Worm (Caenorhabditis elegans) whole organism, L2 larva: Measurements from ENCODE around the gene W01H2.2.
A peak's percentile ranks its signal among the peaks of the same experiment; 100 is the strongest.

Experiments used
- C34F6.9 ChIP-seq: fragments of 150-350 bp; optimal IDR thresholded peaks from 2 replicates; lab custom pipeline; 2014; ENCODE audit warnings: missing biosample characterization, missing genetic modification characterization
- F13H6.1 ChIP-seq: sonication (generic microtip); optimal IDR thresholded peaks from 2 replicates; lab custom pipeline; 2016; ENCODE audit warnings: missing genetic modification characterization, missing compliant biosample characterization
- R02D3.7 ChIP-seq: fragments of 150-350 bp; optimal IDR thresholded peaks from 2 replicates; lab custom pipeline; 2014; ENCODE audit warnings: missing biosample characterization, missing genetic modification characterization
- Y55F3AM.14 ChIP-seq: fragments of 200-800 bp; sonication (Bioruptor generic); optimal IDR thresholded peaks from 2 replicates; lab custom pipeline; 2018; ENCODE audit warnings: mild to moderate bottlenecking, missing genetic modification characterization, missing compliant biosample characterization
- ZK546.5 ChIP-seq: sonication (generic microtip); optimal IDR thresholded peaks from 2 replicates; lab custom pipeline; 2017; ENCODE audit warnings: missing biosample characterization, missing genetic modification characterization
- aly-2 ChIP-seq: fragments of 150-350 bp; optimal IDR thresholded peaks from 2 replicates; lab custom pipeline; 2014; ENCODE audit warnings: missing biosample characterization, missing genetic modification characterization
- ama-1 ChIP-seq: fragments of 150-350 bp; optimal IDR thresholded peaks from 2 replicates; lab custom pipeline; 2018; ENCODE audit warnings: inconsistent platforms
- blmp-1 ChIP-seq: sonication (generic microtip); optimal IDR thresholded peaks from 2 replicates; lab custom pipeline; 2017; ENCODE audit warnings: missing genetic modification characterization, mild to moderate bottlenecking, missing compliant biosample characterization, antibody characterized with exemption, moderate library complexity; ENCODE audit not compliant: insufficient read depth
- ceh-16 ChIP-seq: fragments of 150-350 bp; optimal IDR thresholded peaks from 2 replicates; lab custom pipeline; 2014; ENCODE audit warnings: missing biosample characterization, missing genetic modification characterization
- ceh-82 ChIP-seq: fragments of 150-350 bp; optimal IDR thresholded peaks from 2 replicates; lab custom pipeline; 2014; ENCODE audit warnings: missing biosample characterization, missing genetic modification characterization
- crh-2 ChIP-seq: sonication (generic microtip); optimal IDR thresholded peaks from 2 replicates; lab custom pipeline; 2017; ENCODE audit warnings: missing biosample characterization, missing genetic modification characterization
- dmd-4 ChIP-seq: sonication (generic microtip); optimal IDR thresholded peaks from 2 replicates; lab custom pipeline; 2017; ENCODE audit warnings: missing biosample characterization, missing genetic modification characterization
- elt-1 ChIP-seq: fragments of 150-350 bp; optimal IDR thresholded peaks from 2 replicates; lab custom pipeline; 2014; ENCODE audit warnings: missing biosample characterization, missing genetic modification characterization
- elt-3 ChIP-seq: sonication (generic microtip); optimal IDR thresholded peaks from 2 replicates; lab custom pipeline; 2017; ENCODE audit warnings: missing biosample characterization, missing genetic modification characterization
- fos-1 ChIP-seq: fragments of 150-350 bp; optimal IDR thresholded peaks from 2 replicates; lab custom pipeline; 2014; ENCODE audit warnings: missing biosample characterization, missing genetic modification characterization
- lin-13 ChIP-seq: fragments of 150-350 bp; optimal IDR thresholded peaks from 2 replicates; lab custom pipeline; 2014; ENCODE audit warnings: missing biosample characterization, missing genetic modification reagents, missing genetic modification characterization
- lin-39 ChIP-seq: fragments of 150-350 bp; optimal IDR thresholded peaks from 2 replicates; lab custom pipeline; 2014; ENCODE audit warnings: missing biosample characterization, missing genetic modification reagents, missing genetic modification characterization
- lsy-2 ChIP-seq, 2 experiments: fragments of 150-350 bp in 1 of 2; sonication (generic microtip) in 1 of 2; optimal IDR thresholded peaks; 2 replicates each; lab custom pipeline; 2014 to 2017; ENCODE audit warnings: missing biosample characterization in 2 of 2, missing genetic modification characterization in 2 of 2
- mbf-1 ChIP-seq: sonication (generic microtip); optimal IDR thresholded peaks from 2 replicates; lab custom pipeline; 2017; ENCODE audit warnings: missing biosample characterization, missing genetic modification characterization
- mdl-1 ChIP-seq, 2 experiments: fragments of 150-350 bp in 1 of 2; sonication (generic microtip) in 1 of 2; optimal IDR thresholded peaks; 2 replicates each; lab custom pipeline; 2017; ENCODE audit warnings: missing biosample characterization in 2 of 2, missing genetic modification characterization in 2 of 2
- nhr-10 ChIP-seq: sonication (generic microtip); optimal IDR thresholded peaks from 2 replicates; lab custom pipeline; 2017; ENCODE audit warnings: missing biosample characterization, missing genetic modification characterization
- nhr-129 ChIP-seq: fragments of 150-350 bp; optimal IDR thresholded peaks from 2 replicates; lab custom pipeline; 2014; ENCODE audit warnings: missing biosample characterization, missing genetic modification characterization
- nhr-23 ChIP-seq: fragments of 150-350 bp; optimal IDR thresholded peaks from 2 replicates; lab custom pipeline; 2014; ENCODE audit warnings: missing biosample characterization, missing genetic modification reagents, missing genetic modification characterization
- nhr-25 ChIP-seq: fragments of 150-350 bp; sonication (generic microtip); optimal IDR thresholded peaks from 3 replicates; lab custom pipeline; 2014; ENCODE audit warnings: missing biosample characterization, missing genetic modification characterization
- nhr-6 ChIP-seq: fragments of 150-350 bp; optimal IDR thresholded peaks from 2 replicates; lab custom pipeline; 2014; ENCODE audit warnings: missing biosample characterization, missing genetic modification characterization
- nhr-77 ChIP-seq: fragments of 150-350 bp; optimal IDR thresholded peaks from 2 replicates; lab custom pipeline; 2014; ENCODE audit warnings: missing biosample characterization, missing genetic modification characterization
- sem-4 ChIP-seq: fragments of 150-350 bp; optimal IDR thresholded peaks from 2 replicates; lab custom pipeline; 2014; ENCODE audit warnings: missing biosample characterization, missing genetic modification reagents, missing genetic modification characterization
- skn-1 ChIP-seq: sonication (generic microtip); optimal IDR thresholded peaks from 2 replicates; lab custom pipeline; 2017; ENCODE audit warnings: missing biosample characterization, missing genetic modification characterization
- sma-3 ChIP-seq: sonication (generic microtip); optimal IDR thresholded peaks from 2 replicates; lab custom pipeline; 2016; ENCODE audit warnings: missing genetic modification reagents, missing genetic modification characterization, missing compliant biosample characterization
- sma-9 ChIP-seq, 2 experiments: fragments of 150-350 bp in 1 of 2; sonication (generic microtip) in 1 of 2; optimal IDR thresholded peaks; 2 replicates each; lab custom pipeline; 2014 to 2016; ENCODE audit warnings: missing genetic modification characterization in 2 of 2, mild to moderate bottlenecking in 1 of 2, missing biosample characterization in 1 of 2, missing compliant biosample characterization in 1 of 2, missing genetic modification reagents in 1 of 2, moderate library complexity in 1 of 2
- snpc-4 ChIP-seq: fragments of 150-350 bp; optimal IDR thresholded peaks from 2 replicates; lab custom pipeline; 2014; ENCODE audit warnings: missing biosample characterization, missing genetic modification characterization
- unc-55 ChIP-seq: fragments of 150-350 bp; sonication (generic microtip); optimal IDR thresholded peaks from 3 replicates; lab custom pipeline; 2014; ENCODE audit warnings: missing biosample characterization, missing genetic modification reagents, missing genetic modification characterization
- zag-1 ChIP-seq: fragments of 150-350 bp; optimal IDR thresholded peaks from 2 replicates; lab custom pipeline; 2014; ENCODE audit warnings: missing biosample characterization, missing genetic modification characterization
- ztf-1 ChIP-seq: fragments of 200-800 bp; sonication (Bioruptor generic); conservative IDR thresholded peaks from 2 replicates; pipeline ENCODE4 v1.3.6; 2022; ENCODE audit warnings: missing genetic modification characterization, missing compliant biosample characterization
- ztf-11 ChIP-seq: sonication (generic microtip); optimal IDR thresholded peaks from 2 replicates; lab custom pipeline; 2017; ENCODE audit warnings: missing biosample characterization, missing genetic modification characterization
- ztf-4 ChIP-seq: fragments of 150-350 bp; optimal IDR thresholded peaks from 2 replicates; lab custom pipeline; 2014; ENCODE audit warnings: missing biosample characterization, missing genetic modification characterization

The W01H2.2 gene

DNA sequence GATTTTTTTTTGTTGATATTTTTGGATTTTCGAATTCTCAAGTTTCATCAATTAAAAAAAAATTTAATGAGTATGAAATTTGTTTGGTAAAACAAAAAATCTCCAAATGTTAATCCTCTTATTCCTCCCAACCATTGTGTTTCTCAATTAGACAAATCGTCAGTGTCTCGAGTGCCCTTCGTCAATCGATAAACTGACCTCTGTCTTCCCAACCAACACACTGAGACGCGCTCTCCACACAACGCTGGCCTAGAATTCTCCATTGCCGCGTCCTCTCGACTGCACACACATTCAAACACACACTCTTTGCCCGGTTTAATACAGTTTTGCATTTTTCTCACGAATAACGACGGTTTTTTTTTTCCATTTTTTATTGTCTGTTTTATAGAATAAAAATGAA, 36.5 kb upstream of the W01H2.2 start, which contains the start of gene taf-11.1 (continued):
- TF ChIP-seq nhr-10 (tag; lab: Kevin White, UChicago) (no peak), dmd-4 (tag; lab: Kevin White, UChicago) (no peak), C34F6.9 (tag; lab: Kevin White, UChicago) (peak; percentile 22), blmp-1 (no peak)

DNA sequence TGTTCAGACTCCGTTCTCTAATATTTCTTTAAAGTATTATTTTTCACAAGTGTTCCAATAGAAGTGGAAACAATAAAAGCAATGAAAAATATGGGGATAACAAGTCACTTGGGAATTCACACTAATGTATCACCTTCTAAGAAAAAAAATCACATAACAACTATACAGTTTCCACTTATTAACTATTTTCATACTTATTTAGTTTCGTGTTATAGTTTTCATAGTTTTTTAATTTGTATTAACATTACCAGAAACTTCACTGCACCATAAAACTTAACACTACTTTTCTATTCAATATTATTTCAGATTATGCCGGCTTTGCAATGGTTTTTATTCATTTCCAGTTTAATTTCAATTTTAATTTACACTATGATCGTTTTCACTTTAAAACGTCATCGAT, 33.8 kb upstream of the W01H2.2 start, which contains the start of gene srv-5:
TSS of gene srv-5 (plus strand) at position 301 of the 400 bp plus-strand sequence.
- TF ChIP-seq ztf-11 (no peak), aly-2 (tag; lab: Kevin White, UChicago) (no peak), mdl-1 (tag; optimal IDR thresholded peaks at IDR 0.05; lab: Kevin White, UChicago) (no peak), elt-3 (no peak), snpc-4 (tag; lab: Kevin White, UChicago) (no peak), zag-1 (tag; lab: Kevin White, UChicago) (no peak)

DNA sequence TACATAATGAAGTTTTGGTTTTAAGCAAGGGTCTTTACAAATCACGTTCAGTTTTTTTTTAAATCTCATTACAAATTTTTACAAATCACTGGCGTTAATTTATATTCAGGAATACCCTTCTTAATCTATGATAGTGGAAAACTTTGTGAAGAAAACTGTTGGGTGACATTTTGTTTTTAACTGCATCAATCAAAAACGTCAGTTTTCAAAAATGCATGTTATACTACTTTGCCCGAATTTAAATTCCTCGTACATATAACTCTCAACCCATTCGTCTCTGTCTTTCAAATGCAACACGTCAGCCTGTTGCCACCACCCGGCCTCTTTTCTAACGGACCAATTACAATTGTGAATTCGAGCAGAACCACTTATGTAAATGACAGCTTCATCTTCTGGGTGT, 30.7 kb upstream of the W01H2.2 start, which contains the start of gene hlh-13:
TSS of gene hlh-13 (plus strand) at position 301 of the 400 bp plus-strand sequence.
- no peak for TF ChIP-seq fos-1 (tag; lab: Kevin White, UChicago)
- TF ChIP-seq unc-55 (GFP tag; lab: Kevin White, UChicago): no peak
- TF ChIP-seq elt-1 (tag; lab: Kevin White, UChicago): no peak
- TF ChIP-seq nhr-77 (tag; lab: Kevin White, UChicago): no peak
- TF ChIP-seq mbf-1 (tag; lab: Kevin White, UChicago): no peak
- no peak for TF ChIP-seq nhr-10 (tag; lab: Kevin White, UChicago)
- no peak for TF ChIP-seq ztf-4 (tag; lab: Kevin White, UChicago)
- TF ChIP-seq ceh-16 (tag; lab: Kevin White, UChicago): no peak
- no peak for TF ChIP-seq lsy-2 (tag; optimal IDR thresholded peaks at IDR 0.05; lab: Kevin White, UChicago)
- no peak for TF ChIP-seq sma-3 (GFP tag; lab: Kevin White, UChicago)
- no peak for TF ChIP-seq zag-1 (tag; lab: Kevin White, UChicago)
- TF ChIP-seq ztf-1 (GFP tag; lab: Robert Waterston, UW): no peak

DNA sequence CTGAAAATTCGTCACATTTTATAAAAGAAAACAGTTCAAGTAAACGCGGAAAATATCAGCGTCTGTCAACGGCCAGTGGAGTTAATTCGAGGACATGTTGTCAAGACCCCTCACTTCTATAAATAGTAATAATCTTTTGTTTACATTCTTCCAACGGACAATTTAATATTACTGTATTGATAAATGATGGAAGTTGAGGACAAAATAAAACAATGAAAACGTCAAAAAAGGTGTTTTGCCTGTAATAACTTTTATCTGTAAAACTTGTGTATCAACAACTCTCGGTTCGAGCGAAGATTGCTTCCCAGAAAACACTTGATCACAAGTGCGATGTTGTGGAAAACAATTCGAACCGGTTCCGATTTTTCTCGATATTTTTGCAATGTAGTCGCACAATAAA, 30.2 kb upstream of the W01H2.2 start:
- TF ChIP-seq lin-13 (GFP tag; lab: Kevin White, UChicago) (no peak), nhr-129 (tag; lab: Kevin White, UChicago) (peak; percentile 11), F13H6.1 (tag; lab: Kevin White, UChicago) (no peak), R02D3.7 (no peak), ceh-16 (tag; lab: Kevin White, UChicago) (no peak)

DNA sequence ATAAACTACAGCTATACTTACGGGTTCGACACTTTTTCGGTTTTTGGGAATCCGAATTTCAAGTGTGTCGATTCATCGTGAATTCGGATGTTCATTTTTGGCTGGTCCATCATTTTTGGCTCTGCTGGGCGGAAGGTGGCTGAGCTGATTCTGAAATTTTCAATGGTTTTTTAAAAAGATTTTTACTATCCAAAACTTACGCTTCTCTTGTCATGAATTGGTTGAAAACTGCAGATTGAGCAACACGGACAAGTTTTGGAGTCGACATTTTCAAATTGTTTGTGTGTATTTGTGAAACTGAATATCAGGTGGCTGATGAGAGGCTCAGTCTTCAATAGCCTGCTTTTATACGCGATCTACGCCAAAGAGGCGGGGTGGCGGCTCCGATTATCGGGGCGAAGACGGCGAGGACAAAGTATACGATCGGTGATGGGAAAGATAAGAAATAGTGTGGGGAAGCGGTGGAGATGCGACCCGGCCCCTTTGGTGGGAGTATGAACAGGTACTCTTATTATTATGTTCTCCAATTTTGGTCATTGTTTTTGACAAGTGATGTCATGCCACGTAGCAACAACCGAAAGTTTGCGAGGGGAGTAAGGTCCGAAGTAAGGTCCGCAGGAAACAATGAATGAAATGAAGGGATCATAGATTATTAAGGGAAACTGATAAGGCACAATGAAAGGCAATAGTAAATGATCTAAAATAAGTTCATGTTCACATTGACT, 28.8 kb upstream of the W01H2.2 start, which contains the start of gene F48D6.4:
TSS of gene F48D6.4 (minus strand) at position 346 of the 725 bp plus-strand sequence.
- TF ChIP-seq nhr-23 (tag; lab: Kevin White, UChicago): no peak
- TF ChIP-seq crh-2 (tag; lab: Kevin White, UChicago): peak; percentile 83
- no peak for TF ChIP-seq Y55F3AM.14 (GFP tag; lab: Kevin White, UChicago)
- TF ChIP-seq F13H6.1 (tag; lab: Kevin White, UChicago): peak; percentile 30
- TF ChIP-seq ceh-82 (tag; lab: Kevin White, UChicago): no peak
- TF ChIP-seq nhr-6: no peak
- TF ChIP-seq sma-3 (GFP tag; lab: Kevin White, UChicago): no peak
- no peak for TF ChIP-seq lsy-2 (tag; optimal IDR thresholded peaks at IDR 0.05; lab: Kevin White, UChicago)
- TF ChIP-seq blmp-1: no peak
- peak; percentile 69 for TF ChIP-seq ama-1
- no peak for TF ChIP-seq sma-9 (GFP tag; optimal IDR thresholded peaks at IDR 0.05; lab: Kevin White, UChicago)
- no peak for TF ChIP-seq sma-9 (tag; optimal IDR thresholded peaks at IDR 0.05; lab: Kevin White, UChicago)
- no peak for TF ChIP-seq snpc-4 (tag; lab: Kevin White, UChicago)
- no peak for TF ChIP-seq nhr-25 (tag; lab: Kevin White, UChicago)
- TF ChIP-seq skn-1 (tag; lab: Kevin White, UChicago): no peak
- no peak for TF ChIP-seq ceh-16 (tag; lab: Kevin White, UChicago)
- TF ChIP-seq dmd-4 (tag; lab: Kevin White, UChicago): no peak
- TF ChIP-seq sem-4 (tag; lab: Kevin White, UChicago): no peak
- peak; percentile 14 for TF ChIP-seq fos-1 (tag; lab: Kevin White, UChicago)
- TF ChIP-seq lin-39 (tag; lab: Kevin White, UChicago): no peak
- TF ChIP-seq ZK546.5: no peak
- no peak for TF ChIP-seq ztf-11
- TF ChIP-seq unc-55 (GFP tag; lab: Kevin White, UChicago): no peak
- no peak for TF ChIP-seq nhr-129 (tag; lab: Kevin White, UChicago)
